Worm (Caenorhabditis elegans) whole organism, L4 larva: Measurements from ENCODE around the gene C45G9.9.

Source experiments
- F10B5.3 ChIP-seq: sonication (generic microtip); optimal IDR thresholded peaks from 2 replicates; lab custom pipeline; 2016; ENCODE audit warnings: mild to moderate bottlenecking, missing genetic modification characterization, missing compliant biosample characterization
- F37D6.2 ChIP-seq: sonication (generic microtip); optimal IDR thresholded peaks from 2 replicates; lab custom pipeline; 2016; ENCODE audit warnings: mild to moderate bottlenecking, missing genetic modification characterization, missing compliant biosample characterization
- F44E2.7 ChIP-seq: fragments of 200-800 bp; sonication (Bioruptor generic); IDR thresholded peaks from 2 replicates; pipeline ENCODE4 v2.1.2; 2022; ENCODE audit warnings: missing genetic modification characterization, missing compliant biosample characterization
- T20F7.1 ChIP-seq: fragments of 200-800 bp; sonication (Bioruptor generic); optimal IDR thresholded peaks from 2 replicates; lab custom pipeline; 2018; ENCODE audit warnings: mild to moderate bottlenecking, missing genetic modification characterization, missing compliant biosample characterization
- T26A8.4 ChIP-seq: fragments of 200-800 bp; sonication (Bioruptor generic); IDR thresholded peaks from 2 replicates; pipeline ENCODE4 v1.3.6; 2022; ENCODE audit warnings: missing genetic modification characterization, missing compliant biosample characterization
- Y48G9A.11 ChIP-seq: fragments of 200-800 bp; sonication (Bioruptor generic); IDR thresholded peaks from 2 replicates; pipeline ENCODE4 v1.3.6; 2022; ENCODE audit warnings: missing genetic modification reagents, missing genetic modification characterization, missing compliant biosample characterization
- aha-1 ChIP-seq: fragments of 150-350 bp; peaks from one replicate; lab custom pipeline; 2014; ENCODE audit warnings: missing biosample characterization, missing genetic modification characterization
- ama-1 ChIP-seq: fragments of 150-350 bp; optimal IDR thresholded peaks from 2 replicates; lab custom pipeline; 2014; ENCODE audit warnings: inconsistent platforms, mixed read lengths
- arid-1 ChIP-seq: fragments of 200-800 bp; sonication (Bioruptor generic); conservative IDR thresholded peaks from 2 replicates; pipeline ENCODE4 v1.3.6; 2022; ENCODE audit warnings: missing genetic modification reagents, missing genetic modification characterization, missing compliant biosample characterization
- attf-4 ChIP-seq: sonication (generic microtip); optimal IDR thresholded peaks from 3 replicates; lab custom pipeline; 2017; ENCODE audit warnings: missing biosample characterization, missing genetic modification characterization
- ceh-32 ChIP-seq: sonication (generic microtip); optimal IDR thresholded peaks from 2 replicates; lab custom pipeline; 2016; ENCODE audit warnings: mild to moderate bottlenecking, missing genetic modification characterization, missing compliant biosample characterization; ENCODE audit not compliant: poor library complexity
- daf-16 ChIP-seq, 3 experiments: sonication (generic microtip); optimal IDR thresholded peaks; 2 replicates each; lab custom pipeline; 2016 to 2017; ENCODE audit warnings: missing genetic modification characterization in 3 of 3, missing genetic modification reagents in 3 of 3, mild to moderate bottlenecking in 2 of 3, missing compliant biosample characterization in 2 of 3, missing biosample characterization in 1 of 3, moderate library complexity in 1 of 3
- dmd-6 ChIP-seq: fragments of 200-800 bp; sonication (Bioruptor generic); IDR thresholded peaks from 2 replicates; pipeline ENCODE4 v1.3.6; 2022; ENCODE audit warnings: missing genetic modification reagents, missing genetic modification characterization, missing compliant biosample characterization
- dpl-1 ChIP-seq: fragments of 150-350 bp; optimal IDR thresholded peaks from 2 replicates; lab custom pipeline; 2014; ENCODE audit warnings: missing biosample characterization, missing genetic modification reagents, missing genetic modification characterization
- dve-1 ChIP-seq: sonication (generic microtip); optimal IDR thresholded peaks from 2 replicates; lab custom pipeline; 2017; ENCODE audit warnings: antibody characterized with exemption, mild to moderate bottlenecking, missing genetic modification characterization, missing compliant biosample characterization; ENCODE audit not compliant: insufficient read depth
- hlh-11 ChIP-seq: fragments of 200-800 bp; sonication (Bioruptor generic); optimal IDR thresholded peaks from 2 replicates; lab custom pipeline; 2018; ENCODE audit warnings: mild to moderate bottlenecking, missing genetic modification characterization, missing compliant biosample characterization
- hlh-30 ChIP-seq: sonication (generic microtip); optimal IDR thresholded peaks from 2 replicates; lab custom pipeline; 2017; ENCODE audit warnings: antibody characterized with exemption, mild to moderate bottlenecking, missing genetic modification characterization, missing compliant biosample characterization; ENCODE audit not compliant: insufficient read depth
- hmg-1.1 ChIP-seq: fragments of 200-800 bp; sonication (Bioruptor generic); IDR thresholded peaks from 2 replicates; pipeline ENCODE4 v1.3.6; 2022; ENCODE audit warnings: missing genetic modification reagents, missing genetic modification characterization, missing compliant biosample characterization
- lin-38 ChIP-seq: fragments of 200-800 bp; sonication (Bioruptor generic); IDR thresholded peaks from 2 replicates; pipeline ENCODE4 v1.3.6; 2022; ENCODE audit warnings: missing genetic modification reagents, missing genetic modification characterization, missing compliant biosample characterization
- lsy-2 ChIP-seq, 2 experiments: fragments of 150-350 bp in 1 of 2; sonication (generic microtip) in 1 of 2; optimal IDR thresholded peaks; 2 replicates each; lab custom pipeline; 2014 to 2017; ENCODE audit warnings: missing biosample characterization in 2 of 2, missing genetic modification characterization in 2 of 2
- mdl-1 ChIP-seq, 2 experiments: fragments of 150-350 bp in 1 of 2; sonication (generic microtip) in 1 of 2; optimal IDR thresholded peaks; 2 replicates each; lab custom pipeline; 2014 to 2017; ENCODE audit warnings: missing biosample characterization in 2 of 2, missing genetic modification characterization in 2 of 2
- mep-1 ChIP-seq: fragments of 150-350 bp; sonication (generic microtip); optimal IDR thresholded peaks from 3 replicates; lab custom pipeline; 2014; ENCODE audit warnings: missing biosample characterization, missing genetic modification characterization
- mes-2 ChIP-seq: sonication (generic microtip); optimal IDR thresholded peaks from 2 replicates; lab custom pipeline; 2016; ENCODE audit warnings: missing genotype, mild to moderate bottlenecking, missing genetic modification characterization, missing compliant biosample characterization; ENCODE audit not compliant: poor library complexity, severe bottlenecking
- nhr-111 ChIP-seq: fragments of 200-800 bp; sonication (Bioruptor generic); optimal IDR thresholded peaks from 2 replicates; lab custom pipeline; 2018; ENCODE audit warnings: mild to moderate bottlenecking, missing genetic modification characterization, missing compliant biosample characterization
- nhr-28 ChIP-seq: fragments of 150-350 bp; optimal IDR thresholded peaks from 2 replicates; lab custom pipeline; 2014; ENCODE audit warnings: missing biosample characterization, missing genetic modification characterization
- nhr-41 ChIP-seq: fragments of 200-800 bp; sonication (Bioruptor generic); IDR thresholded peaks from 2 replicates; pipeline ENCODE4 v1.3.6; 2022; ENCODE audit warnings: missing genetic modification reagents, missing genetic modification characterization, missing compliant biosample characterization
- nhr-48 ChIP-seq: sonication (generic microtip); optimal IDR thresholded peaks from 2 replicates; lab custom pipeline; 2016; ENCODE audit warnings: mild to moderate bottlenecking, missing genetic modification characterization, missing compliant biosample characterization
- nhr-77 ChIP-seq: fragments of 150-350 bp; optimal IDR thresholded peaks from 2 replicates; lab custom pipeline; 2014; ENCODE audit warnings: missing biosample characterization, missing genetic modification characterization
- pha-4 ChIP-seq, 2 experiments: fragments of 150-350 bp in 1 of 2; fragments of 200-800 bp in 1 of 2; sonication (Bioruptor generic) in 1 of 2; IDR thresholded peaks in 1 of 2; optimal IDR thresholded peaks in 1 of 2; 2 replicates each; pipeline versions ENCODE4 v1.3.6 to Lab custom; 2014 to 2022; ENCODE audit warnings: missing genetic modification characterization in 2 of 2, missing genetic modification reagents in 2 of 2, missing biosample characterization in 1 of 2, missing compliant biosample characterization in 1 of 2
- php-3 ChIP-seq: fragments of 200-800 bp; sonication (Bioruptor generic); IDR thresholded peaks from 2 replicates; pipeline ENCODE4 v1.3.6; 2022; ENCODE audit warnings: missing genetic modification reagents, missing genetic modification characterization, missing compliant biosample characterization
- rbr-2 ChIP-seq: sonication (generic microtip); optimal IDR thresholded peaks from 2 replicates; lab custom pipeline; 2016; ENCODE audit warnings: missing genotype, missing genetic modification characterization, missing compliant biosample characterization
- saeg-2 ChIP-seq: fragments of 200-800 bp; sonication (Bioruptor generic); IDR thresholded peaks from 2 replicates; pipeline ENCODE4 v1.3.6; 2022; ENCODE audit warnings: missing genetic modification reagents, missing genetic modification characterization, missing compliant biosample characterization
- sdz-12 ChIP-seq: fragments of 200-800 bp; sonication (Bioruptor generic); optimal IDR thresholded peaks from 2 replicates; lab custom pipeline; 2018; ENCODE audit warnings: mild to moderate bottlenecking, missing genetic modification characterization, missing compliant biosample characterization
- snpc-1.2 ChIP-seq: fragments of 200-800 bp; sonication (Bioruptor generic); IDR thresholded peaks from 2 replicates; pipeline ENCODE4 v1.3.6; 2022; ENCODE audit warnings: missing genetic modification reagents, missing genetic modification characterization, missing compliant biosample characterization
- spr-1 ChIP-seq: sonication (generic microtip); optimal IDR thresholded peaks from 2 replicates; lab custom pipeline; 2016; ENCODE audit warnings: mild to moderate bottlenecking, missing genetic modification characterization, missing compliant biosample characterization
- spr-3 ChIP-seq: fragments of 200-800 bp; sonication (Bioruptor generic); optimal IDR thresholded peaks from 2 replicates; lab custom pipeline; 2018; ENCODE audit warnings: mild to moderate bottlenecking, missing genetic modification characterization, missing compliant biosample characterization
- unc-130 ChIP-seq: sonication (generic microtip); optimal IDR thresholded peaks from 2 replicates; lab custom pipeline; 2016; ENCODE audit warnings: missing genetic modification reagents, missing genetic modification characterization, missing compliant biosample characterization
- unc-62 ChIP-seq, 3 experiments: fragments of 150-350 bp in 1 of 3; sonication (generic microtip); optimal IDR thresholded peaks in 2 of 3; peaks in 1 of 3; 1 replicate in 1 of 3; 2 replicates in 2 of 3; lab custom pipeline; 2014 to 2017; ENCODE audit warnings: missing biosample characterization in 3 of 3, missing genetic modification characterization in 3 of 3, missing genetic modification reagents in 3 of 3, missing genotype in 1 of 3
- vab-7 ChIP-seq: fragments of 200-800 bp; sonication (Bioruptor generic); IDR thresholded peaks from 2 replicates; pipeline ENCODE4 v1.3.6; 2022; ENCODE audit warnings: missing genetic modification reagents, missing genetic modification characterization, missing compliant biosample characterization
- zag-1 ChIP-seq: fragments of 150-350 bp; optimal IDR thresholded peaks from 2 replicates; lab custom pipeline; 2014; ENCODE audit warnings: missing biosample characterization, missing genetic modification characterization
- zfp-2 ChIP-seq: sonication (generic microtip); optimal IDR thresholded peaks from 2 replicates; lab custom pipeline; 2016; ENCODE audit warnings: mild to moderate bottlenecking, missing genetic modification characterization, missing compliant biosample characterization
- zfp-3 ChIP-seq: fragments of 200-800 bp; sonication (Bioruptor generic); conservative IDR thresholded peaks from 2 replicates; pipeline ENCODE4 v1.3.6; 2022; ENCODE audit warnings: missing genetic modification reagents, missing genetic modification characterization, missing compliant biosample characterization
- zip-11 ChIP-seq: fragments of 200-800 bp; sonication (Bioruptor generic); IDR thresholded peaks from 2 replicates; pipeline ENCODE4 v1.3.6; 2022; ENCODE audit warnings: missing genetic modification characterization, missing compliant biosample characterization

C45G9.9 gene

DNA sequence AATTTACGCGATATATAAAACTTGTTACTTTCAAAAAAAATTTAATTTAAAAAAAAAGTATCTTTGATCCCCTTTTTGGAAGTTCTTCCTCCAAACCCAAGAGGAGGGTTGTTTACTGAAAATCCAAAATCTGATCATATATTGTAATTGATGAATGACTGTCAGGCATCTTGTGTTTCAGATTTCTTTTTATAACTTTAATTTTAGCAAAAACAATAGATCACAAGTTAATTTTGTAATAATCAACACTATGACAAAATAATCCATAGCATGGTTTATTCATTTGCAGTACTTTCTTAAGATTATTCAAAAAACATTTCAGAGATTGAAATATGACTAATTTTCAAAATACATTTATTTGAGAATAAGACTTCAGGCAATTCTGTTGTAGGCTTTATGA, 36.7 kb upstream of the C45G9.9 start:
- TF ChIP-seq aha-1 (tag; lab: Kevin White, UChicago) (peak; percentile 92), nhr-77 (tag; lab: Kevin White, UChicago) (no peak), dpl-1 (no peak), zfp-3 (GFP tag; lab: Robert Waterston, UW) (peak; percentile 66; the same call in 1 of the 2 replicates), php-3 (GFP tag; lab: Robert Waterston, UW) (no peak), T26A8.4 (0 out of 2 replicates have a peak, but pooled peaks have one; percentile 10)

DNA sequence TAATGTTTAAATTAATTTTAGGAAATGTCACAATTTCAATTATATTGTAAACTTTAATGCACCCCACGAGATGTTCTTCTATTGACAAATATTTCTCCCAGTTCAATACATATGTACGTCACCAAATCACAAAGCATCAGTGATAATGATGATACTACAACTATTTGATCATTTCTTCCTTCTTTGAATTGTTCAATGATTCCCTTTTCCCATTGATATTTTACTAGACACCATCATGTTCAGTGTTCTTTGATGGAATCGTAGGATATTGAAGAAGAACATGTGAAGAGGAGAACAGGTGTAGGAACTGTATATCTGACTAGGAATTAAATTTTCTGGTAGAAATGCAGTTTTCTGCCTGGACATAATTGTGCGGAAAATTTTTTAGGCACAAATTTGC, 33.9 kb upstream of the C45G9.9 start:
- TF ChIP-seq F44E2.7 (GFP tag; lab: Robert Waterston, UW) (no peak), nhr-111 (GFP tag; lab: Kevin White, UChicago) (no peak), dmd-6 (GFP tag; lab: Robert Waterston, UW) (0 out of 2 replicates have a peak, but pooled peaks have one; percentile 21), hlh-11 (tag; lab: Kevin White, UChicago) (peak; percentile 27), hlh-30 (peak; percentile 20), mdl-1 (tag; optimal IDR thresholded peaks at IDR 0.05; lab: Kevin White, UChicago) (peak; percentile 6 to 51), nhr-48 (tag; lab: Kevin White, UChicago) (peak; percentile 36), nhr-28 (peak; percentile 44), unc-62 (GFP tag; optimal IDR thresholded peaks at IDR 0.05 in 1 of 2; lab: Kevin White, UChicago) (peak in 1 of 2 experiments; percentile 88), unc-62 (tag; optimal IDR thresholded peaks at IDR 0.05; lab: Kevin White, UChicago) (no peak), nhr-41 (no peak)

DNA sequence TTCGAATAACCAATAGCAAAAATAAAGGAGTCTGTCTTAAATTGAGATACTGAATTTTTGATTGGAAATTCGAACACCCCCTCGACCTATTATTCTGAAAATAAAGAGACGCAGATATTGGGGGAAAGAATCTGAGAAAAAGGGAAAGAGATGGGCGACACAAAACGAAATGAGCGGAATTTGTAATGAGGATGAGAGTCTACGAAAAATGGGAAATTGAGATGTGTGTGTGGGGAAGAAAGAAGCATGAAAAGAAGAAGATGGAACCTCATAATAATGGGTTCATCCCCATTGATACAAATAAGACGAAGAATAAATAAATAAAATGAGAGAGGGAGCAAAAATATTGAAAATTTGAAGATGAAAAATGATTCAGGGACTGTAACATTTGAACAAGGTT, 29.9 kb upstream of the C45G9.9 start, which contains the start of gene cah-1:
Gene cah-1, minus strand, starts transcription at position 101 of the 400 bp plus-strand sequence.
- TF ChIP-seq ceh-32, result no peak
- TF ChIP-seq snpc-1.2, result no peak
- TF ChIP-seq mep-1 (tag; lab: Kevin White, UChicago), result no peak
- TF ChIP-seq vab-7 (GFP tag; lab: Robert Waterston, UW), result no peak
- no peak for TF ChIP-seq saeg-2
- TF ChIP-seq zip-11 (GFP tag; lab: Robert Waterston, UW), result no peak
- no peak for TF ChIP-seq nhr-111 (GFP tag; lab: Kevin White, UChicago)
- TF ChIP-seq spr-3 (GFP tag; lab: Kevin White, UChicago), result no peak
- TF ChIP-seq mes-2 (tag; lab: Kevin White, UChicago), result no peak

DNA sequence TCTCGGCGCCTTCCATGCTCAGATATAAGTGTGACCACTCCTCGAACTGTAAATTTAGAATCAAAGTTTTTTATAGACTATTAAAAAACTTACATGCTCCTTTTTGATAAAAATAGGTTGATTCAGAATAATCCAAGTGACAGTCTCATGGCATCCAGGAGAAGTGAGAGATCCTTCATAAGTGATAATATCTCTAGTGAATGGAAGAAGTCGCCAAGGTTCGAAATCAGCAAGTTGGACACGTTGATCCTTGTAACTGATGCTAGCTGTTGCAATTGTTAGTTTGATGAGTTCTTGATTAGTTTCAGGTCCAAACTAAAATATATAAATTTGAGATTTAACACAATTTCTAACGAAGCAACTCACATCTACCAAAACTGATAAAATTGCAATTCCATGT, 27.7 kb upstream of the C45G9.9 start:
- TF ChIP-seq zfp-2 (tag; lab: Kevin White, UChicago) (no peak), zag-1 (tag; lab: Kevin White, UChicago) (no peak), unc-130 (GFP tag; lab: Kevin White, UChicago) (no peak), hmg-1.1 (GFP tag; lab: Robert Waterston, UW) (0 out of 2 replicates have a peak, but pooled peaks have one; percentile 27), lsy-2 (tag; optimal IDR thresholded peaks at IDR 0.05; lab: Kevin White, UChicago) (peak in 1 of 2 experiments; percentile 15), T26A8.4 (0 out of 2 replicates have a peak, but pooled peaks have one; percentile 21), F37D6.2 (tag; lab: Kevin White, UChicago) (no peak), T20F7.1 (GFP tag; lab: Kevin White, UChicago) (peak; percentile 36), dve-1 (tag; lab: Kevin White, UChicago) (peak; percentile 25), zip-11 (GFP tag; lab: Robert Waterston, UW) (no peak), rbr-2 (tag; lab: Kevin White, UChicago) (no peak), Y48G9A.11 (no peak), daf-16 (GFP tag; optimal IDR thresholded peaks at IDR 0.05; lab: Kevin White, UChicago) (no peak), daf-16 (tag; optimal IDR thresholded peaks at IDR 0.05; lab: Kevin White, UChicago) (peak; percentile 21), F10B5.3 (tag; lab: Kevin White, UChicago) (no peak), F44E2.7 (GFP tag; lab: Robert Waterston, UW) (0 out of 2 replicates have a peak, but pooled peaks have one; percentile 15), sdz-12 (GFP tag; lab: Kevin White, UChicago) (no peak), attf-4 (tag; lab: Kevin White, UChicago) (no peak), pha-4 (GFP tag; IDR thresholded peaks at IDR 0.05; lab: Robert Waterston, UW) (0 out of 2 replicates have a peak, but pooled peaks have one; percentile 30), pha-4 (tag; optimal IDR thresholded peaks at IDR 0.05; lab: Kevin White, UChicago) (no peak), unc-62 (GFP tag; optimal IDR thresholded peaks at IDR 0.05 in 1 of 2; lab: Kevin White, UChicago) (no peak), unc-62 (tag; optimal IDR thresholded peaks at IDR 0.05; lab: Kevin White, UChicago) (no peak), lin-38 (GFP tag; lab: Robert Waterston, UW) (peak; percentile 51), zfp-3 (GFP tag; lab: Robert Waterston, UW) (0 out of 2 replicates have a peak, but pooled peaks have one; percentile 36), arid-1 (GFP tag; lab: Robert Waterston, UW) (no peak), spr-1 (tag; lab: Kevin White, UChicago) (peak; percentile 0), ama-1 (lab: Kevin White, UChicago) (no peak)
